Worm (Caenorhabditis elegans) whole organism, mixed stage, embryonic: ENCODE data around the gene F54H12.4.

Experiments used
- M03D4.4 ChIP-seq: sonication (generic microtip); optimal IDR thresholded peaks from 2 replicates; lab custom pipeline; 2017; ENCODE audit warnings: mild to moderate bottlenecking, missing genetic modification characterization, missing compliant biosample characterization
- bed-3 ChIP-seq: fragments of 200-800 bp; sonication (Bioruptor generic); optimal IDR thresholded peaks from 3 replicates; lab custom pipeline; 2018; ENCODE audit warnings: mild to moderate bottlenecking, missing genetic modification characterization, moderate library complexity, missing compliant biosample characterization
- blmp-1 ChIP-seq: fragments of 150-350 bp; optimal IDR thresholded peaks from 2 replicates; lab custom pipeline; 2014; ENCODE audit warnings: missing biosample characterization, missing genetic modification characterization
- ceh-39 ChIP-seq: fragments of 150-350 bp; optimal IDR thresholded peaks from 2 replicates; lab custom pipeline; 2014; ENCODE audit warnings: missing biosample characterization, missing genetic modification characterization
- ceh-43 ChIP-seq: fragments of 200-800 bp; sonication (Bioruptor generic); optimal IDR thresholded peaks from 2 replicates; lab custom pipeline; 2018; ENCODE audit warnings: mild to moderate bottlenecking, missing genetic modification characterization, moderate library complexity, missing compliant biosample characterization
- ceh-83 ChIP-seq: fragments of 200-800 bp; sonication (Bioruptor generic); optimal IDR thresholded peaks from 2 replicates; lab custom pipeline; 2018; ENCODE audit warnings: mild to moderate bottlenecking, missing genetic modification characterization, missing compliant biosample characterization
- ces-1 ChIP-seq: fragments of 150-350 bp; optimal IDR thresholded peaks from 2 replicates; lab custom pipeline; 2014; ENCODE audit warnings: missing biosample characterization, missing genetic modification reagents, missing genetic modification characterization
- cnd-1 ChIP-seq: fragments of 200-800 bp; sonication (Bioruptor generic); optimal IDR thresholded peaks from 2 replicates; lab custom pipeline; 2018; ENCODE audit warnings: mild to moderate bottlenecking, missing genetic modification characterization, missing compliant biosample characterization
- drap-1 ChIP-seq: fragments of 200-800 bp; sonication (Bioruptor generic); optimal IDR thresholded peaks from 3 replicates; lab custom pipeline; 2018; ENCODE audit warnings: mild to moderate bottlenecking, missing genetic modification characterization, missing compliant biosample characterization
- elt-1 ChIP-seq: sonication (generic microtip); optimal IDR thresholded peaks from 2 replicates; lab custom pipeline; 2017; ENCODE audit warnings: missing genetic modification characterization, mild to moderate bottlenecking, missing compliant biosample characterization, antibody characterized with exemption, moderate library complexity, borderline replicate concordance; ENCODE audit not compliant: insufficient read depth
- elt-3 ChIP-seq: fragments of 150-350 bp; optimal IDR thresholded peaks from 2 replicates; lab custom pipeline; 2014; ENCODE audit warnings: missing biosample characterization, missing genetic modification characterization
- flh-1 ChIP-seq: fragments of 200-800 bp; sonication (Bioruptor generic); optimal IDR thresholded peaks from 2 replicates; lab custom pipeline; 2018; ENCODE audit warnings: mild to moderate bottlenecking, missing genetic modification characterization, moderate library complexity, missing compliant biosample characterization
- ham-2 ChIP-seq: fragments of 200-800 bp; sonication (Bioruptor generic); optimal IDR thresholded peaks from 2 replicates; lab custom pipeline; 2018; ENCODE audit warnings: mild to moderate bottlenecking, missing genetic modification characterization, missing compliant biosample characterization
- hlh-1 ChIP-seq: fragments of 150-350 bp; optimal IDR thresholded peaks from 2 replicates; lab custom pipeline; 2014; ENCODE audit warnings: missing biosample characterization, missing genetic modification reagents, missing genetic modification characterization
- lin-13 ChIP-seq: fragments of 150-350 bp; optimal IDR thresholded peaks from 2 replicates; lab custom pipeline; 2014; ENCODE audit warnings: missing biosample characterization, missing genetic modification characterization
- lin-32 ChIP-seq: fragments of 200-800 bp; sonication (Bioruptor generic); optimal IDR thresholded peaks from 2 replicates; lab custom pipeline; 2018; ENCODE audit warnings: mild to moderate bottlenecking, missing genetic modification characterization, missing compliant biosample characterization
- lsy-2 ChIP-seq: fragments of 150-350 bp; optimal IDR thresholded peaks from 2 replicates; lab custom pipeline; 2014; ENCODE audit warnings: missing biosample characterization, missing genetic modification characterization
- mab-5 ChIP-seq: fragments of 150-350 bp; optimal IDR thresholded peaks from 2 replicates; lab custom pipeline; 2014; ENCODE audit warnings: missing biosample characterization, missing genetic modification characterization
- mep-1 ChIP-seq: fragments of 150-350 bp; optimal IDR thresholded peaks from 2 replicates; lab custom pipeline; 2017; ENCODE audit warnings: missing biosample characterization, missing genetic modification reagents, missing genetic modification characterization, inconsistent platforms
- mls-2 ChIP-seq: sonication (generic microtip); optimal IDR thresholded peaks from 2 replicates; lab custom pipeline; 2016; ENCODE audit warnings: mild to moderate bottlenecking, missing genetic modification characterization, moderate library complexity, missing compliant biosample characterization
- nhr-12 ChIP-seq: fragments of 150-350 bp; optimal IDR thresholded peaks from 2 replicates; lab custom pipeline; 2014; ENCODE audit warnings: missing biosample characterization, missing genetic modification characterization
- nhr-2 ChIP-seq: fragments of 150-350 bp; optimal IDR thresholded peaks from 2 replicates; lab custom pipeline; 2014; ENCODE audit warnings: missing biosample characterization, missing genetic modification characterization
- nhr-237 ChIP-seq: fragments of 150-350 bp; optimal IDR thresholded peaks from 2 replicates; lab custom pipeline; 2014; ENCODE audit warnings: missing biosample characterization, missing genetic modification characterization
- nhr-28 ChIP-seq: fragments of 150-350 bp; optimal IDR thresholded peaks from 2 replicates; lab custom pipeline; 2014; ENCODE audit warnings: missing biosample characterization, missing genetic modification characterization
- nhr-76 ChIP-seq: sonication (generic microtip); optimal IDR thresholded peaks from 2 replicates; lab custom pipeline; 2017; ENCODE audit warnings: missing biosample characterization, missing genetic modification characterization
- pha-4 ChIP-seq: fragments of 150-350 bp; optimal IDR thresholded peaks from 2 replicates; lab custom pipeline; 2018; ENCODE audit warnings: missing biosample characterization, missing genetic modification reagents, missing genetic modification characterization
- sem-2 ChIP-seq: fragments of 200-800 bp; sonication (Bioruptor generic); optimal IDR thresholded peaks from 2 replicates; lab custom pipeline; 2018; ENCODE audit warnings: mild to moderate bottlenecking, missing genetic modification characterization, missing compliant biosample characterization
- snpc-4 ChIP-seq: fragments of 150-350 bp; optimal IDR thresholded peaks from 2 replicates; lab custom pipeline; 2014; ENCODE audit warnings: missing biosample characterization, missing genetic modification characterization
- sptf-1 ChIP-seq: sonication (generic microtip); optimal IDR thresholded peaks from 2 replicates; lab custom pipeline; 2017; ENCODE audit warnings: mild to moderate bottlenecking, missing genetic modification characterization, moderate library complexity, missing compliant biosample characterization
- tbx-8 ChIP-seq: fragments of 200-800 bp; sonication (Bioruptor generic); optimal IDR thresholded peaks from 2 replicates; lab custom pipeline; 2018; ENCODE audit warnings: mild to moderate bottlenecking, missing genetic modification characterization, moderate library complexity, missing compliant biosample characterization
- unc-120 ChIP-seq: sonication (generic microtip); optimal IDR thresholded peaks from 2 replicates; lab custom pipeline; 2017; ENCODE audit warnings: missing genetic modification characterization, missing compliant biosample characterization; ENCODE audit not compliant: poor library complexity, severe bottlenecking
- unc-39 ChIP-seq: fragments of 150-350 bp; optimal IDR thresholded peaks from 2 replicates; lab custom pipeline; 2014; ENCODE audit warnings: missing biosample characterization, missing genetic modification characterization
- unc-62 ChIP-seq: fragments of 150-350 bp; optimal IDR thresholded peaks from 2 replicates; lab custom pipeline; 2014; ENCODE audit warnings: missing biosample characterization, missing genetic modification reagents, missing genetic modification characterization
- zip-8 ChIP-seq: fragments of 150-350 bp; optimal IDR thresholded peaks from 2 replicates; lab custom pipeline; 2014; ENCODE audit warnings: missing biosample characterization, missing genetic modification characterization
- ztf-11 ChIP-seq: fragments of 150-350 bp; optimal IDR thresholded peaks from 2 replicates; lab custom pipeline; 2014; ENCODE audit warnings: missing biosample characterization, missing genetic modification characterization

F54H12.4 gene

DNA sequence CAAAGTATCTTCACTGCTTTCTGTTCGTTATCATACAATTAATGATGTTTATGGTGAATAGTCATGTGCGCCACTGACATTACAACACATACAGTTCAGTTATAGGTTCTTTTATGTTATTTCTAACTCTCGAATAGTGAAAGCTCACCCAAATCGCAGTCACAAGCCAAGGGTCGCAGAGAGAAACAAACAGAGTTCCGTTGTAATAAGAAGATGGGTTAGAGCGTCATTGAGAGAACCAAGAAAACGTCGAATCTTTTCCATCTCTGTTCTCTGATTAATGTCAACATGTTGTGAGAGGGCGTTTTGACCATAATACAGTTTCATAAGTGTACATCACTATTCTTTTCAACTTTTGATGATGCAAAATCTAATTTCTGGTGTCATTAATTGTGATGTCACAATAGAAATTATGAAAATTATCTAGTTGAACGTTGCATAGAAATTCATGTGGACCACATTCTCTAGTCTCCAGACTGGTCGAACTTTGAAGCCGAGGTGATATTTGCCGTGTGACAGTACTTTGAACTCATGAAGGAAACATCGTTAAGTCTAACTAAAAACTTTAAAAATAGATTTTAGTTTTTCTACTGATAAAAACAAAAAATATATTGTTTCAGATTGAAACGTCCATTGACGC lies 11.5 kb upstream of the F54H12.4 start:
- no peak for TF ChIP-seq lsy-2 (tag; lab: Kevin White, UChicago)

DNA sequence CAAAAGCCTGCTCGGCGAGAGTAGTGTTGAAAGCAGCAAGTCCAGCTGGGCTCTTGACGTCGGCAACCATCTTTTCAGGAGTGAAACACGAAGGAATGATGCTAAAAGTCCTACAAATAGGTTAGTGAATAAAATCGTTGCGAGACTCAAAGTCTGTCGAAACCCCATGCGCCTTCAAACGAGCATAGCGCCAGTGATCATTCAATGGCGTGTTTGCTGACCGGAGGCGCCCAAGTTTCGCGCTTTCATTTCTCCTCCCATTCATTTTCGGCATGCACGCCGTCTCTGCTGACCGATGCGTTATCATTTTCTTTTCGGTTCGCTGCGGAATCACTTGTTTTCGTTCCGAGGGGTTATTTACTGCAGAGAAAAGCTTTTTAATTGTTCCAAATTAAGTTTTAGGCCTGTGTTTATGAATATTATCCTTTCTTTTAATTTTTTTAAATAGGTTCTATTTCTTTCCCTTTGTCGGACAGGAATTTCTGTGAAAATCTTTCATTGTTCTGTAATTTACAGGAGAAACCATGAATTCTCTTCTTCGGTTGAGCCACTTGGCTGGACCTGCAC lies 10.7 kb upstream of the F54H12.4 start, which contains the start of the genes eef-1B.1 and aco-2:
eef-1B.1 (minus strand) TSS at position 186 of the 567 bp plus-strand sequence.
aco-2 (plus strand) TSS at position 517 of the 567 bp plus-strand sequence.
- TF ChIP-seq nhr-76: no peak
- no peak for TF ChIP-seq ceh-39 (tag; lab: Kevin White, UChicago)
- no peak for TF ChIP-seq mab-5 (tag; lab: Kevin White, UChicago)
- TF ChIP-seq nhr-12 (tag; lab: Kevin White, UChicago): no peak
- no peak for TF ChIP-seq sptf-1
- TF ChIP-seq drap-1 (GFP tag; lab: Kevin White, UChicago): peak; percentile 22
- TF ChIP-seq lsy-2 (tag; lab: Kevin White, UChicago): peak; percentile 80
- TF ChIP-seq ces-1 (GFP tag; lab: Kevin White, UChicago): peak; percentile 33
- peak; percentile 28 for TF ChIP-seq nhr-237
- TF ChIP-seq unc-62 (GFP tag; lab: Kevin White, UChicago): peak; percentile 6
- no peak for TF ChIP-seq unc-120 (tag; lab: Kevin White, UChicago)
- TF ChIP-seq unc-39: no peak
- peak; percentile 30 for TF ChIP-seq mep-1 (tag; lab: Kevin White, UChicago)
- no peak for TF ChIP-seq flh-1 (GFP tag; lab: Kevin White, UChicago)
- TF ChIP-seq ztf-11: no peak
- TF ChIP-seq zip-8 (tag; lab: Kevin White, UChicago): no peak
- no peak for TF ChIP-seq elt-3
- no peak for TF ChIP-seq snpc-4 (tag; lab: Kevin White, UChicago)
- TF ChIP-seq tbx-8: no peak
- TF ChIP-seq lin-13 (tag; lab: Kevin White, UChicago): peak; percentile 43
- no peak for TF ChIP-seq ceh-43
- no peak for TF ChIP-seq ceh-83 (GFP tag; lab: Kevin White, UChicago)
- no peak for TF ChIP-seq blmp-1 (tag; lab: Kevin White, UChicago)
- TF ChIP-seq pha-4 (tag; lab: Kevin White, UChicago): peak; percentile 67
- TF ChIP-seq lin-32 (GFP tag; lab: Kevin White, UChicago): no peak
- no peak for TF ChIP-seq cnd-1
- no peak for TF ChIP-seq nhr-2 (tag; lab: Kevin White, UChicago)
- TF ChIP-seq M03D4.4: no peak
- TF ChIP-seq mls-2: no peak
- no peak for TF ChIP-seq ham-2 (GFP tag; lab: Kevin White, UChicago)
- TF ChIP-seq elt-1 (tag; lab: Kevin White, UChicago): no peak
- no peak for TF ChIP-seq sem-2 (GFP tag; lab: Kevin White, UChicago)
- TF ChIP-seq hlh-1 (tag; lab: Kevin White, UChicago): peak; percentile 28
- TF ChIP-seq nhr-28 (tag; lab: Kevin White, UChicago): no peak
- no peak for TF ChIP-seq bed-3

DNA sequence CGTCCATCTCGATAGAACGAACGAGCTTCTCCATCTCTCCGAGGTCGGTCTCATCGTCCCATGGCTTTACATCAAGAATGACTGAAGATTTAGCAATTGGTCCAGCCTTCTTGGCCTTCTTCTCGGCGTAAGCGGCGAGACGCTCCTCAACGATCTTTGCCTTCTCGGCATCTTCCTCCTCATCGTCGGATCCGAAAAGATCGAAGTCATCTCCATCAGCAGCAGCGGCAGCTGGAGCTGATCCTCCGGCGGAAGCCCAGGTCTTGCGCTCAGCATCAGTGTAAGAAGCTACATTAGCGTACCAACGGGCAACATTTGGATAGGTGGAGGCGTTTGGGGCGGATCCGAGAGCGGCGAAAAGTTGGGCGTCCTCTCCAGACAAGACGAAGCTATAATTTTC lies 10.1 kb upstream of the F54H12.4 start:
- TF ChIP-seq mep-1 (tag; lab: Kevin White, UChicago) (no peak), lsy-2 (tag; lab: Kevin White, UChicago) (no peak), elt-3 (no peak), flh-1 (GFP tag; lab: Kevin White, UChicago) (no peak), sptf-1 (no peak), ham-2 (GFP tag; lab: Kevin White, UChicago) (no peak), ceh-39 (tag; lab: Kevin White, UChicago) (no peak), nhr-237 (no peak), ceh-83 (GFP tag; lab: Kevin White, UChicago) (no peak), nhr-28 (tag; lab: Kevin White, UChicago) (no peak), elt-1 (tag; lab: Kevin White, UChicago) (no peak), mls-2 (no peak), unc-62 (GFP tag; lab: Kevin White, UChicago) (no peak), M03D4.4 (no peak), tbx-8 (no peak), ceh-43 (no peak)
